Worm (Caenorhabditis elegans) whole organism, L3 larva: ENCODE data around the gene nuo-5.

ENCODE experiments used
- R02D3.7 ChIP-seq: fragments of 150-350 bp; optimal IDR thresholded peaks from 2 replicates; lab custom pipeline; 2014; ENCODE audit warnings: missing biosample characterization, missing genetic modification characterization
- aly-2 ChIP-seq: fragments of 150-350 bp; optimal IDR thresholded peaks from 2 replicates; lab custom pipeline; 2014; ENCODE audit warnings: missing biosample characterization, missing genetic modification characterization
- ama-1 ChIP-seq: fragments of 150-350 bp; optimal IDR thresholded peaks from 2 replicates; lab custom pipeline; 2018
- ceh-28 ChIP-seq: fragments of 150-350 bp; optimal IDR thresholded peaks from 2 replicates; lab custom pipeline; 2014; ENCODE audit warnings: missing biosample characterization, missing genetic modification reagents, missing genetic modification characterization
- ceh-9 ChIP-seq: sonication (generic microtip); optimal IDR thresholded peaks from 2 replicates; lab custom pipeline; 2018; ENCODE audit warnings: missing biosample characterization, missing genetic modification characterization
- egl-27 ChIP-seq: sonication (generic microtip); optimal IDR thresholded peaks from 4 replicates; lab custom pipeline; 2017; ENCODE audit warnings: missing biosample characterization, missing genetic modification reagents, missing genetic modification characterization
- egl-5 ChIP-seq: fragments of 150-350 bp; optimal IDR thresholded peaks from 2 replicates; lab custom pipeline; 2017; ENCODE audit warnings: missing biosample characterization, missing genetic modification reagents, missing genetic modification characterization, inconsistent platforms
- elt-2 ChIP-seq: sonication (generic microtip); optimal IDR thresholded peaks from 2 replicates; lab custom pipeline; 2016; ENCODE audit warnings: missing genetic modification reagents, mild to moderate bottlenecking, missing genetic modification characterization, missing compliant biosample characterization
- elt-3 ChIP-seq, 3 experiments: fragments of 150-350 bp in 1 of 3; sonication (generic microtip) in 2 of 3; optimal IDR thresholded peaks; 2 replicates in 2 of 3; 4 replicates in 1 of 3; lab custom pipeline; 2014 to 2017; ENCODE audit warnings: missing biosample characterization in 3 of 3, missing genetic modification characterization in 3 of 3
- eor-1 ChIP-seq, 2 experiments: fragments of 150-350 bp; optimal IDR thresholded peaks; 2 replicates each; lab custom pipeline; 2014 to 2018; ENCODE audit warnings: missing biosample characterization in 2 of 2, missing genetic modification characterization in 2 of 2
- fkh-2 ChIP-seq: fragments of 150-350 bp; optimal IDR thresholded peaks from 2 replicates; lab custom pipeline; 2014; ENCODE audit warnings: missing biosample characterization, missing genetic modification reagents, missing genetic modification characterization
- fos-1 ChIP-seq: fragments of 150-350 bp; optimal IDR thresholded peaks from 2 replicates; lab custom pipeline; 2014; ENCODE audit warnings: missing biosample characterization, missing genetic modification characterization
- hmg-11 ChIP-seq: sonication (generic microtip); optimal IDR thresholded peaks from 2 replicates; lab custom pipeline; 2016; ENCODE audit warnings: missing genetic modification characterization, missing compliant biosample characterization
- jun-1 ChIP-seq: fragments of 150-350 bp; optimal IDR thresholded peaks from 2 replicates; lab custom pipeline; 2014; ENCODE audit warnings: missing biosample characterization, missing genetic modification reagents, missing genetic modification characterization
- lin-15B ChIP-seq: fragments of 150-350 bp; optimal IDR thresholded peaks from 2 replicates; lab custom pipeline; 2014; ENCODE audit warnings: missing biosample characterization, missing genetic modification characterization
- lin-39 ChIP-seq: fragments of 150-350 bp; optimal IDR thresholded peaks from 2 replicates; lab custom pipeline; 2018; ENCODE audit warnings: missing biosample characterization, missing genetic modification reagents, missing genetic modification characterization
- lsy-12 ChIP-seq: sonication (generic microtip); optimal IDR thresholded peaks from 2 replicates; lab custom pipeline; 2016; ENCODE audit warnings: mild to moderate bottlenecking, missing genetic modification characterization, missing compliant biosample characterization
- mml-1 ChIP-seq: fragments of 150-350 bp; sonication (generic microtip); optimal IDR thresholded peaks from 3 replicates; lab custom pipeline; 2014; ENCODE audit warnings: missing biosample characterization, missing genetic modification characterization
- nhr-12 ChIP-seq: fragments of 150-350 bp; optimal IDR thresholded peaks from 2 replicates; lab custom pipeline; 2014; ENCODE audit warnings: missing biosample characterization, missing genetic modification characterization
- nhr-23 ChIP-seq: fragments of 150-350 bp; optimal IDR thresholded peaks from 2 replicates; lab custom pipeline; 2014; ENCODE audit warnings: missing biosample characterization, missing genetic modification reagents, missing genetic modification characterization
- nhr-237 ChIP-seq: fragments of 150-350 bp; optimal IDR thresholded peaks from 2 replicates; lab custom pipeline; 2014; ENCODE audit warnings: missing biosample characterization, missing genetic modification characterization
- nhr-28 ChIP-seq: fragments of 150-350 bp; optimal IDR thresholded peaks from 2 replicates; lab custom pipeline; 2014; ENCODE audit warnings: missing biosample characterization, missing genetic modification characterization
- nhr-43 ChIP-seq: sonication (generic microtip); optimal IDR thresholded peaks from 2 replicates; lab custom pipeline; 2016; ENCODE audit warnings: mild to moderate bottlenecking, missing genetic modification characterization, missing compliant biosample characterization; ENCODE audit not compliant: poor library complexity, severe bottlenecking
- nhr-67 ChIP-seq: fragments of 150-350 bp; optimal IDR thresholded peaks from 2 replicates; lab custom pipeline; 2014; ENCODE audit warnings: missing biosample characterization, missing genetic modification characterization
- nhr-76 ChIP-seq: fragments of 150-350 bp; sonication (generic microtip); optimal IDR thresholded peaks from 5 replicates; lab custom pipeline; 2014; ENCODE audit warnings: missing biosample characterization, missing genetic modification characterization
- nhr-77 ChIP-seq: fragments of 150-350 bp; optimal IDR thresholded peaks from 2 replicates; lab custom pipeline; 2014; ENCODE audit warnings: missing biosample characterization, missing genetic modification characterization
- pha-4 ChIP-seq: fragments of 150-350 bp; optimal IDR thresholded peaks from 2 replicates; lab custom pipeline; 2014; ENCODE audit warnings: missing biosample characterization, missing genetic modification reagents, missing genetic modification characterization
- sea-2 ChIP-seq: fragments of 150-350 bp; sonication (generic microtip); optimal IDR thresholded peaks from 4 replicates; lab custom pipeline; 2014; ENCODE audit warnings: missing biosample characterization, missing genetic modification reagents, missing genetic modification characterization
- skn-1 ChIP-seq: fragments of 150-350 bp; optimal IDR thresholded peaks from 2 replicates; lab custom pipeline; 2014; ENCODE audit warnings: missing biosample characterization, missing genetic modification characterization
- unc-39 ChIP-seq: sonication (generic microtip); optimal IDR thresholded peaks from 4 replicates; lab custom pipeline; 2017; ENCODE audit warnings: missing biosample characterization, missing genetic modification characterization
- unc-62 ChIP-seq: fragments of 150-350 bp; sonication (generic microtip); optimal IDR thresholded peaks from 4 replicates; lab custom pipeline; 2014; ENCODE audit warnings: missing biosample characterization, missing genetic modification reagents, missing genetic modification characterization
- ztf-11 ChIP-seq: fragments of 150-350 bp; optimal IDR thresholded peaks from 2 replicates; lab custom pipeline; 2014; ENCODE audit warnings: missing biosample characterization, missing genetic modification characterization
- ztf-4 ChIP-seq: fragments of 150-350 bp; optimal IDR thresholded peaks from 2 replicates; lab custom pipeline; 2014; ENCODE audit warnings: missing biosample characterization, missing genetic modification characterization

Gene nuo-5

ce11 chrV:2720763-2721162 lies 22.0 kb downstream of the nuo-5 start, which contains the start of gene srt-27:
Gene srt-27 (minus strand): TSS chrV:2720863.
- no peak for TF ChIP-seq nhr-12 (tag; lab: Kevin White, UChicago)
- no peak for TF ChIP-seq skn-1 (tag; lab: Kevin White, UChicago)
- no peak for TF ChIP-seq pha-4 (tag; lab: Kevin White, UChicago)
- no peak for TF ChIP-seq egl-27 (tag; lab: Kevin White, UChicago)
- no peak for TF ChIP-seq egl-5 (tag; lab: Kevin White, UChicago)
- TF ChIP-seq unc-62 = no peak
- no peak for TF ChIP-seq lin-39 (tag; lab: Kevin White, UChicago)
- TF ChIP-seq nhr-67 (tag; lab: Kevin White, UChicago) = no peak
- TF ChIP-seq eor-1 (tag; optimal IDR thresholded peaks at IDR 0.05; lab: Kevin White, UChicago) = no peak

ce11 chrV:2722555-2722954 lies 23.8 kb downstream of the nuo-5 start, which contains the start of gene srg-60:
Gene srg-60 (minus strand): TSS chrV:2722655.
- TF ChIP-seq elt-3 (tag; optimal IDR thresholded peaks at IDR 0.05; lab: Kevin White, UChicago) = no peak
- TF ChIP-seq sea-2 (GFP tag; lab: Kevin White, UChicago) = no peak
- no peak for TF ChIP-seq egl-27 (tag; lab: Kevin White, UChicago)
- no peak for TF ChIP-seq R02D3.7 (tag; lab: Kevin White, UChicago)
- no peak for TF ChIP-seq nhr-23 (tag; lab: Kevin White, UChicago)
- TF ChIP-seq unc-62 = no peak

- TF ChIP-seq lsy-12 (no peak), jun-1 (tag; lab: Kevin White, UChicago) (no peak), fkh-2 (tag; lab: Kevin White, UChicago) (no peak), ztf-11 (tag; lab: Kevin White, UChicago) (no peak), ama-1 (lab: Kevin White, UChicago) (no peak), nhr-28 (tag; lab: Kevin White, UChicago) (no peak), mml-1 (tag; lab: Kevin White, UChicago) (no peak), elt-3 (tag; optimal IDR thresholded peaks at IDR 0.05; lab: Kevin White, UChicago) (no peak), fos-1 (tag; lab: Kevin White, UChicago) (no peak), nhr-23 (tag; lab: Kevin White, UChicago) (no peak)
Observed at ce11 chrV:2725225-2725624, 26.5 kb downstream of the nuo-5 start, which contains the start of gene srg-59. Gene srg-59 (minus strand): TSS chrV:2725325.

DNA sequence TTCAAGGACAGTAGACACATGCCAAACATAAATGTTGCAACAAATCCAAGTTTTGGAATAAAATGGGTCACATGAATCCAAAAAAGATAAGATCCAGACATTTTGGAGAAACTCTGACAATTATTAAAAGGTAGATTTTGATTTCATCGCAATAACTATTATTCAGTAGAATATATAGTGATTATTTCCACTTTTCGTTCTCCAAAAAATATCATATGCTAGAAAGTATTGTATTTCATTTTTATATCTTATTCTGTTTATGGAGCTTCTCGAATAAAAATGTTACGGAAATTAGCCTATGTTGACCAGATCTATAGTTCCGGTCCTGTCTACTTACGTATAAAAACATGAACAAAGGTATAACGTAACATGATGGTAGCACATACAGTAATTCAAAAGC lies 28.3 kb downstream of the nuo-5 start, which contains the start of gene str-13:
TSS of gene str-13 (minus strand) at position 101 of the 400 bp plus-strand sequence.
- no peak for TF ChIP-seq nhr-43 (tag; lab: Kevin White, UChicago)
- no peak for TF ChIP-seq unc-62
- TF ChIP-seq eor-1 (tag; optimal IDR thresholded peaks at IDR 0.05; lab: Kevin White, UChicago) = no peak
- no peak for TF ChIP-seq elt-3 (tag; optimal IDR thresholded peaks at IDR 0.05; lab: Kevin White, UChicago)
- no peak for TF ChIP-seq ztf-4
- TF ChIP-seq unc-39 (tag; lab: Kevin White, UChicago) = no peak
- no peak for TF ChIP-seq hmg-11 (tag; lab: Kevin White, UChicago)
- no peak for TF ChIP-seq aly-2
- no peak for TF ChIP-seq fos-1 (tag; lab: Kevin White, UChicago)
- no peak for TF ChIP-seq lin-39 (tag; lab: Kevin White, UChicago)
- TF ChIP-seq nhr-12 (tag; lab: Kevin White, UChicago) = no peak

- TF ChIP-seq elt-2 (tag; lab: Kevin White, UChicago) = no peak
- TF ChIP-seq ceh-28 = no peak
- no peak for TF ChIP-seq ceh-9 (tag; lab: Kevin White, UChicago)
- no peak for TF ChIP-seq nhr-77 (tag; lab: Kevin White, UChicago)
- no peak for TF ChIP-seq fkh-2 (tag; lab: Kevin White, UChicago)
- no peak for TF ChIP-seq nhr-76 (tag; lab: Kevin White, UChicago)
- no peak for TF ChIP-seq nhr-237 (tag; lab: Kevin White, UChicago)
- no peak for TF ChIP-seq R02D3.7 (tag; lab: Kevin White, UChicago)
- no peak for TF ChIP-seq fos-1 (tag; lab: Kevin White, UChicago)
- TF ChIP-seq lin-15B (tag; lab: Kevin White, UChicago) = no peak
- TF ChIP-seq ama-1 (lab: Kevin White, UChicago) = no peak
- TF ChIP-seq ztf-4 = no peak
Observed at ce11 chrV:2728236-2728635, 29.5 kb downstream of the nuo-5 start, which contains the start of gene str-33. Gene str-33 (plus strand): TSS chrV:2728536.
